Worm (Caenorhabditis elegans): ENCODE measurements around the gene T03E6.9.

- TF ChIP-seq flt-1 (GFP tag; IDR thresholded peaks at IDR 0.05), result no peak
- no peak for TF ChIP-seq ama-1 (optimal IDR thresholded peaks at IDR 0.05)
- no peak for TF ChIP-seq aly-1 (tag; optimal IDR thresholded peaks at IDR 0.05)
- no peak for TF ChIP-seq F13C5.2 (tag; optimal IDR thresholded peaks at IDR 0.05)
- TF ChIP-seq scrt-1 (GFP tag; IDR thresholded peaks at IDR 0.05), result no peak
Measured at ce11 chrV:16580424-16580823, 20.1 kb downstream of the T03E6.9 start, which contains the start of gene nhr-271.
